Worm (Caenorhabditis elegans) whole organism, L1 larva: ENCODE measurements around the gene tbp-1.

ENCODE experiments used
- C04F5.9 ChIP-seq: sonication (generic microtip); optimal IDR thresholded peaks from 2 replicates; lab custom pipeline; 2016; ENCODE audit warnings: missing genetic modification characterization, missing compliant biosample characterization
- Y116A8C.19 ChIP-seq: sonication (generic microtip); optimal IDR thresholded peaks from 2 replicates; lab custom pipeline; 2016; ENCODE audit warnings: missing compliant biosample characterization, missing genetic modification characterization, borderline replicate concordance
- aha-1 ChIP-seq: fragments of 150-350 bp; optimal IDR thresholded peaks from 2 replicates; lab custom pipeline; 2014; ENCODE audit warnings: missing biosample characterization, missing genetic modification characterization
- alr-1 ChIP-seq: fragments of 200-800 bp; sonication (Bioruptor generic); optimal IDR thresholded peaks from 2 replicates; lab custom pipeline; 2018; ENCODE audit warnings: borderline replicate concordance, mild to moderate bottlenecking, missing genetic modification characterization, missing compliant biosample characterization
- aly-2 ChIP-seq: fragments of 150-350 bp; optimal IDR thresholded peaks from 2 replicates; lab custom pipeline; 2014; ENCODE audit warnings: missing biosample characterization, missing genetic modification characterization
- ama-1 ChIP-seq: fragments of 150-350 bp; optimal IDR thresholded peaks from 2 replicates; lab custom pipeline; 2014
- blmp-1 ChIP-seq: fragments of 150-350 bp; optimal IDR thresholded peaks from 2 replicates; lab custom pipeline; 2014; ENCODE audit warnings: missing biosample characterization, missing genetic modification characterization
- ceh-82 ChIP-seq, 3 experiments: fragments of 150-350 bp in 1 of 3; sonication (generic microtip) in 2 of 3; optimal IDR thresholded peaks; 2 replicates each; lab custom pipeline; 2014 to 2017; ENCODE audit warnings: missing biosample characterization in 3 of 3, missing genetic modification characterization in 3 of 3
- ceh-88 ChIP-seq: fragments of 200-800 bp; sonication (Bioruptor generic); IDR thresholded peaks from 2 replicates; pipeline ENCODE4 v1.3.6; 2022; ENCODE audit warnings: missing genetic modification characterization, missing compliant biosample characterization
- ceh-90 ChIP-seq: sonication (generic microtip); optimal IDR thresholded peaks from 2 replicates; lab custom pipeline; 2016; ENCODE audit warnings: missing genetic modification characterization, missing compliant biosample characterization
- ces-1 ChIP-seq: fragments of 150-350 bp; optimal IDR thresholded peaks from 2 replicates; lab custom pipeline; 2014; ENCODE audit warnings: missing biosample characterization, missing genetic modification reagents, missing genetic modification characterization
- dpl-1 ChIP-seq, 3 experiments: fragments of 150-350 bp in 2 of 3; sonication (generic microtip) in 1 of 3; optimal IDR thresholded peaks; 2 replicates each; lab custom pipeline; 2014 to 2017; ENCODE audit warnings: missing biosample characterization in 3 of 3, missing genetic modification characterization in 3 of 3, missing genetic modification reagents in 3 of 3
- dsc-1 ChIP-seq: sonication (generic microtip); optimal IDR thresholded peaks from 2 replicates; lab custom pipeline; 2016; ENCODE audit warnings: mild to moderate bottlenecking, missing genetic modification characterization, missing compliant biosample characterization
- efl-1 ChIP-seq, 4 experiments: fragments of 150-350 bp; optimal IDR thresholded peaks in 3 of 4; peaks in 1 of 4; 1 replicate in 1 of 4; 2 replicates in 3 of 4; lab custom pipeline; 2014; ENCODE audit warnings: missing biosample characterization in 2 of 4, missing genetic modification characterization in 2 of 4, missing genetic modification reagents in 2 of 4
- efl-3 ChIP-seq: fragments of 200-800 bp; sonication (Bioruptor generic); optimal IDR thresholded peaks from 2 replicates; lab custom pipeline; 2018; ENCODE audit warnings: mild to moderate bottlenecking, missing genetic modification characterization, missing compliant biosample characterization
- egl-13 ChIP-seq: sonication (generic microtip); optimal IDR thresholded peaks from 2 replicates; lab custom pipeline; 2016; ENCODE audit warnings: missing genotype, missing genetic modification reagents, missing genetic modification characterization, missing compliant biosample characterization
- egl-27 ChIP-seq, 2 experiments: fragments of 150-350 bp in 1 of 2; sonication (generic microtip); optimal IDR thresholded peaks; 3 replicates each; lab custom pipeline; 2017 to 2018; ENCODE audit warnings: missing biosample characterization in 2 of 2, missing genetic modification characterization in 2 of 2, missing genetic modification reagents in 2 of 2
- elt-2 ChIP-seq: sonication (generic microtip); optimal IDR thresholded peaks from 2 replicates; lab custom pipeline; 2016; ENCODE audit warnings: missing genetic modification characterization, mild to moderate bottlenecking, inconsistent platforms, missing compliant biosample characterization, missing genetic modification reagents
- elt-3 ChIP-seq, 6 experiments: fragments of 150-350 bp in 1 of 6; sonication (generic microtip); optimal IDR thresholded peaks; 2 replicates each; lab custom pipeline; 2017 to 2018; ENCODE audit warnings: missing biosample characterization in 6 of 6, missing genetic modification characterization in 6 of 6, inconsistent platforms in 1 of 6
- fkh-8 ChIP-seq: sonication (generic microtip); optimal IDR thresholded peaks from 2 replicates; lab custom pipeline; 2016; ENCODE audit warnings: mild to moderate bottlenecking, missing genetic modification characterization, missing compliant biosample characterization
- fos-1 ChIP-seq: fragments of 150-350 bp; optimal IDR thresholded peaks from 2 replicates; lab custom pipeline; 2014; ENCODE audit warnings: missing biosample characterization, missing genetic modification characterization
- lin-13 ChIP-seq: fragments of 150-350 bp; optimal IDR thresholded peaks from 2 replicates; lab custom pipeline; 2014; ENCODE audit warnings: missing biosample characterization, missing genetic modification reagents, missing genetic modification characterization
- lin-15B ChIP-seq: fragments of 150-350 bp; sonication (generic microtip); optimal IDR thresholded peaks from 3 replicates; lab custom pipeline; 2014; ENCODE audit warnings: missing biosample characterization, missing genetic modification characterization
- lin-35 ChIP-seq, 2 experiments: fragments of 150-350 bp; optimal IDR thresholded peaks; 2 replicates each; lab custom pipeline; 2014; ENCODE audit warnings: missing biosample characterization in 2 of 2, missing genetic modification characterization in 2 of 2, missing genetic modification reagents in 2 of 2
- lir-3 ChIP-seq: sonication (generic microtip); optimal IDR thresholded peaks from 2 replicates; lab custom pipeline; 2016; ENCODE audit warnings: mild to moderate bottlenecking, missing genetic modification characterization, moderate library complexity, missing compliant biosample characterization; ENCODE audit not compliant: poor library complexity
- lsy-2 ChIP-seq, 2 experiments: fragments of 150-350 bp; optimal IDR thresholded peaks; 2 replicates each; lab custom pipeline; 2014; ENCODE audit warnings: missing biosample characterization in 2 of 2, missing genetic modification characterization in 2 of 2
- mef-2 ChIP-seq: fragments of 150-350 bp; optimal IDR thresholded peaks from 2 replicates; lab custom pipeline; 2014; ENCODE audit warnings: missing biosample characterization, missing genetic modification characterization
- mep-1 ChIP-seq: fragments of 150-350 bp; optimal IDR thresholded peaks from 2 replicates; lab custom pipeline; 2014; ENCODE audit warnings: missing biosample characterization, missing genetic modification characterization
- nhr-19 ChIP-seq: fragments of 200-800 bp; sonication (Bioruptor generic); conservative IDR thresholded peaks from 2 replicates; pipeline ENCODE4 v1.3.6; 2022; ENCODE audit warnings: missing genetic modification characterization, missing compliant biosample characterization
- nhr-47 ChIP-seq: sonication (generic microtip); optimal IDR thresholded peaks from 2 replicates; lab custom pipeline; 2016; ENCODE audit warnings: mild to moderate bottlenecking, missing genetic modification characterization, moderate library complexity, missing compliant biosample characterization
- nhr-71 ChIP-seq: sonication (generic microtip); optimal IDR thresholded peaks from 2 replicates; lab custom pipeline; 2016; ENCODE audit warnings: mild to moderate bottlenecking, missing genetic modification characterization, moderate library complexity, missing compliant biosample characterization
- nhr-84 ChIP-seq: sonication (generic microtip); optimal IDR thresholded peaks from 2 replicates; lab custom pipeline; 2017; ENCODE audit warnings: missing biosample characterization, missing genetic modification characterization
- nhr-85 ChIP-seq: sonication (generic microtip); peaks from one replicate; lab custom pipeline; 2016; ENCODE audit warnings: missing genetic modification characterization, inconsistent platforms, missing compliant biosample characterization
- nhr-90 ChIP-seq: sonication (generic microtip); optimal IDR thresholded peaks from 2 replicates; lab custom pipeline; 2016; ENCODE audit warnings: mild to moderate bottlenecking, missing genetic modification characterization, missing compliant biosample characterization; ENCODE audit not compliant: poor library complexity
- pag-3 ChIP-seq: sonication (generic microtip); optimal IDR thresholded peaks from 2 replicates; lab custom pipeline; 2017; ENCODE audit warnings: missing genetic modification characterization, mild to moderate bottlenecking, missing compliant biosample characterization, antibody characterized with exemption, borderline replicate concordance; ENCODE audit not compliant: insufficient read depth
- pax-3 ChIP-seq: fragments of 200-800 bp; sonication (Bioruptor generic); optimal IDR thresholded peaks from 2 replicates; lab custom pipeline; 2018; ENCODE audit warnings: mild to moderate bottlenecking, missing genetic modification characterization, moderate library complexity, missing compliant biosample characterization
- pqm-1 ChIP-seq: sonication (generic microtip); optimal IDR thresholded peaks from 3 replicates; lab custom pipeline; 2017; ENCODE audit warnings: missing biosample characterization, missing genetic modification characterization
- snpc-4 ChIP-seq: fragments of 150-350 bp; optimal IDR thresholded peaks from 2 replicates; lab custom pipeline; 2014; ENCODE audit warnings: missing biosample characterization, missing genetic modification characterization
- snu-23 ChIP-seq: sonication (generic microtip); optimal IDR thresholded peaks from 2 replicates; lab custom pipeline; 2016; ENCODE audit warnings: missing genetic modification characterization, missing compliant biosample characterization
- sox-4 ChIP-seq: sonication (generic microtip); optimal IDR thresholded peaks from 2 replicates; lab custom pipeline; 2016; ENCODE audit warnings: missing genetic modification characterization, missing compliant biosample characterization
- sup-37 ChIP-seq: fragments of 200-800 bp; sonication (Bioruptor generic); optimal IDR thresholded peaks from 2 replicates; lab custom pipeline; 2018; ENCODE audit warnings: mild to moderate bottlenecking, missing genetic modification characterization, missing compliant biosample characterization
- swsn-7 ChIP-seq: sonication (generic microtip); optimal IDR thresholded peaks from 2 replicates; lab custom pipeline; 2016; ENCODE audit warnings: missing genetic modification characterization, missing compliant biosample characterization
- tlp-1 ChIP-seq: fragments of 150-350 bp; optimal IDR thresholded peaks from 2 replicates; lab custom pipeline; 2014; ENCODE audit warnings: missing biosample characterization, missing genetic modification characterization
- unc-30 ChIP-seq: sonication (generic microtip); optimal IDR thresholded peaks from 2 replicates; lab custom pipeline; 2017; ENCODE audit warnings: missing biosample characterization, missing genetic modification characterization
- unc-86 ChIP-seq: sonication (generic microtip); optimal IDR thresholded peaks from 2 replicates; lab custom pipeline; 2016; ENCODE audit warnings: missing genetic modification characterization, missing compliant biosample characterization
- vab-15 ChIP-seq: sonication (generic microtip); optimal IDR thresholded peaks from 2 replicates; lab custom pipeline; 2017; ENCODE audit warnings: missing genotype, mild to moderate bottlenecking, missing genetic modification characterization, missing compliant biosample characterization
- zag-1 ChIP-seq: fragments of 150-350 bp; optimal IDR thresholded peaks from 2 replicates; lab custom pipeline; 2014; ENCODE audit warnings: missing biosample characterization, missing genetic modification characterization
- zip-4 ChIP-seq: fragments of 200-800 bp; sonication (Bioruptor generic); optimal IDR thresholded peaks from 2 replicates; lab custom pipeline; 2018; ENCODE audit warnings: mild to moderate bottlenecking, missing genetic modification characterization, moderate library complexity, missing compliant biosample characterization
- ztf-4 ChIP-seq: fragments of 150-350 bp; optimal IDR thresholded peaks from 2 replicates; lab custom pipeline; 2014; ENCODE audit warnings: missing biosample characterization, missing genetic modification characterization

Gene tbp-1

ce11 chrIII:7373802-7374435 lies 9.9 kb upstream of the tbp-1 start:
- TF ChIP-seq efl-1 (optimal IDR thresholded peaks at IDR 0.05; lab: Kevin White, UChicago) (no peak), efl-1 (GFP tag; optimal IDR thresholded peaks at IDR 0.05 in 1 of 2; lab: Kevin White, UChicago) (peak in 1 of 2 experiments; percentile 78), pag-3 (tag; lab: Kevin White, UChicago) (no peak), pax-3 (tag; lab: Kevin White, UChicago) (no peak)

ce11 chrIII:7374681-7375271 lies 9.1 kb upstream of the tbp-1 start, which contains the start of gene mml-1:
Gene mml-1 (minus strand): TSS chrIII:7374731.
- no peak for TF ChIP-seq tlp-1 (tag; lab: Kevin White, UChicago)
- TF ChIP-seq sox-4 (tag; lab: Kevin White, UChicago): no peak
- no peak for TF ChIP-seq ceh-90 (tag; lab: Kevin White, UChicago)
- no peak for TF ChIP-seq nhr-47
- TF ChIP-seq lsy-2 (tag; optimal IDR thresholded peaks at IDR 0.05; lab: Kevin White, UChicago): peak; percentile 13 to 36
- TF ChIP-seq ama-1 (lab: Kevin White, UChicago): no peak
- no peak for TF ChIP-seq snpc-4
- TF ChIP-seq egl-13 (tag; lab: Kevin White, UChicago): no peak
- no peak for TF ChIP-seq fkh-8 (tag; lab: Kevin White, UChicago)
- no peak for TF ChIP-seq blmp-1 (tag; lab: Kevin White, UChicago)
- TF ChIP-seq lin-35 (GFP tag; optimal IDR thresholded peaks at IDR 0.05; lab: Kevin White, UChicago): peak; percentile 8 to 42
- TF ChIP-seq ztf-4 (tag; lab: Kevin White, UChicago): no peak
- TF ChIP-seq Y116A8C.19 (tag; lab: Kevin White, UChicago): no peak
- no peak for TF ChIP-seq pag-3 (tag; lab: Kevin White, UChicago)
- TF ChIP-seq alr-1 (tag; lab: Kevin White, UChicago): no peak
- no peak for TF ChIP-seq mef-2 (tag; lab: Kevin White, UChicago)
- TF ChIP-seq unc-30 (tag; lab: Kevin White, UChicago): no peak
- no peak for TF ChIP-seq C04F5.9 (tag; lab: Kevin White, UChicago)
- TF ChIP-seq ceh-88 (GFP tag; lab: Robert Waterston, UW): no peak
- peak in 1 of 3 experiments; percentile 3 for TF ChIP-seq dpl-1 (GFP tag; optimal IDR thresholded peaks at IDR 0.05; lab: Kevin White, UChicago)
- no peak for TF ChIP-seq zip-4 (GFP tag; lab: Kevin White, UChicago)
- no peak for TF ChIP-seq ces-1 (GFP tag; lab: Kevin White, UChicago)
- no peak for TF ChIP-seq aha-1 (tag; lab: Kevin White, UChicago)
- TF ChIP-seq nhr-19 (GFP tag; lab: Robert Waterston, UW): no peak
- TF ChIP-seq nhr-71 (tag; lab: Kevin White, UChicago): peak; percentile 39
- no peak for TF ChIP-seq nhr-84
- no peak for TF ChIP-seq unc-86
- TF ChIP-seq nhr-85 (tag; lab: Kevin White, UChicago): no peak
- no peak for TF ChIP-seq sup-37 (GFP tag; lab: Kevin White, UChicago)
- TF ChIP-seq dsc-1 (tag; lab: Kevin White, UChicago): no peak
- peak; percentile 22 for TF ChIP-seq snu-23 (GFP tag; lab: Kevin White, UChicago)
- no peak for TF ChIP-seq efl-3 (GFP tag; lab: Kevin White, UChicago)
- TF ChIP-seq pqm-1 (tag; lab: Kevin White, UChicago): no peak
- TF ChIP-seq mep-1: peak; percentile 23
- TF ChIP-seq swsn-7 (tag; lab: Kevin White, UChicago): no peak
- no peak for TF ChIP-seq vab-15
- no peak for TF ChIP-seq elt-2 (tag; lab: Kevin White, UChicago)
- TF ChIP-seq egl-27 (tag; optimal IDR thresholded peaks at IDR 0.05; lab: Kevin White, UChicago): no peak
- TF ChIP-seq ceh-82 (tag; optimal IDR thresholded peaks at IDR 0.05; lab: Kevin White, UChicago): no peak
- TF ChIP-seq zag-1 (tag; lab: Kevin White, UChicago): no peak
- no peak for TF ChIP-seq lir-3 (tag; lab: Kevin White, UChicago)
- TF ChIP-seq aly-2 (tag; lab: Kevin White, UChicago): no peak
- TF ChIP-seq elt-3 (tag; optimal IDR thresholded peaks at IDR 0.05; lab: Kevin White, UChicago): no peak
- TF ChIP-seq fos-1: no peak
- TF ChIP-seq nhr-90 (tag; lab: Kevin White, UChicago): no peak
- TF ChIP-seq lin-13 (GFP tag; lab: Kevin White, UChicago): peak; percentile 14
- TF ChIP-seq lin-15B (tag; lab: Kevin White, UChicago): no peak
